Fruit fly (Drosophila melanogaster): ENCODE data around the gene MICU1.
A peak's percentile ranks its signal among the peaks of the same experiment; 100 is the strongest.

MICU1 gene

DNA sequence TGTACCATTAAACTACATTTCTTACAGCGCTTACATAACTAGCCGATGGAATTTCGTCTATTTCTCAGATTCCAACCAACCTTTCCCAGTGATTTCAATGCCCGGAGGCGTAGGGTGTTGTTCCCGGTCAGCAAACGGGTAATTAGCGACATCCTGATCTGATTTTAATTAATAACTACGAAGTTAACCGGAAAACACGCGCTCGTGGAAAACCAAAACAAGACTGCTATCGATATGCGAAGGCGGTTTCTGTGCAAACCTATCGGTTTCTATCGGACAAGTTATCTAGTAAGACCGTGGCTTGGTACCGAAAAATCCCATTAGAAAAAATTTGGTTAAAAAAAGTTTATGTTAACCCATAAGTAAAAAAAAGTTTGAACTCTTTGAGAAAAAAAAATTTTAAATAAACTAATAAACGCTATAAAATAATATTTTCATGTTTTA, 40.8 kb downstream of the MICU1 start, which contains the start of gene mEFG1 (continued):
- TF ChIP-seq CG12071 (GFP tag; optimal IDR thresholded peaks at IDR 0.05) = no peak
- no peak for TF ChIP-seq unpg (GFP tag; optimal IDR thresholded peaks at IDR 0.05)
- no peak for TF ChIP-seq ewg (GFP tag; optimal IDR thresholded peaks at IDR 0.05)
- TF ChIP-seq Oli (tag; optimal IDR thresholded peaks at IDR 0.05) = no peak
- TF ChIP-seq ab (GFP tag; optimal IDR thresholded peaks at IDR 0.05) = no peak
- no peak for TF ChIP-seq CG13775 (GFP tag; optimal IDR thresholded peaks at IDR 0.05)
- TF ChIP-seq CG10431 (GFP tag; optimal IDR thresholded peaks at IDR 0.05) = no peak
- no peak for TF ChIP-seq croc (GFP tag; conservative IDR thresholded peaks at IDR 0.05)
- TF ChIP-seq jumu (GFP tag; optimal IDR thresholded peaks at IDR 0.05) = no peak
- no peak for TF ChIP-seq Blimp-1 (GFP tag; optimal IDR thresholded peaks at IDR 0.05)
- no peak for TF ChIP-seq Stat92E (GFP tag; optimal IDR thresholded peaks at IDR 0.05)
- TF ChIP-seq grau (tag; optimal IDR thresholded peaks at IDR 0.05) = peak; percentile 15
- TF ChIP-seq gce (GFP tag; IDR thresholded peaks at IDR 0.05) = no peak
- no peak for TF ChIP-seq Dip3 (GFP tag; optimal IDR thresholded peaks at IDR 0.05)
- TF ChIP-seq Drgx (GFP tag; IDR thresholded peaks at IDR 0.05) = no peak
- no peak for TF ChIP-seq Atf-2 (GFP tag; optimal IDR thresholded peaks at IDR 0.05)
- TF ChIP-seq kay (GFP tag; optimal IDR thresholded peaks at IDR 0.05) = no peak
- TF ChIP-seq CG2875 (GFP tag; optimal IDR thresholded peaks at IDR 0.05) = no peak
- TF ChIP-seq knrl (GFP tag; IDR thresholded peaks at IDR 0.05; ENCODE audit: partially characterized antibody) = peak; percentile 60; the same call in 1 of the 3 replicates
- no peak for TF ChIP-seq Gug (GFP tag; IDR thresholded peaks at IDR 0.05)
- peak; percentile 53 for TF ChIP-seq CG11504 (tag; optimal IDR thresholded peaks at IDR 0.05)
- TF ChIP-seq CG6254 (GFP tag; optimal IDR thresholded peaks at IDR 0.05) = no peak
- peak; percentile 82 for TF ChIP-seq tna (GFP tag; IDR thresholded peaks at IDR 0.05; ENCODE audit: partially characterized antibody)
- no peak for TF ChIP-seq CG12769 (tag; optimal IDR thresholded peaks at IDR 0.05)
- TF ChIP-seq CG10274 (GFP tag; optimal IDR thresholded peaks at IDR 0.05) = no peak
- TF ChIP-seq eve (GFP tag; optimal IDR thresholded peaks at IDR 0.05) = no peak
- TF ChIP-seq CG12104 (GFP tag; optimal IDR thresholded peaks at IDR 0.05) = no peak
- TF ChIP-seq bcd (GFP tag; optimal IDR thresholded peaks at IDR 0.05) = no peak
- TF ChIP-seq Meics (GFP tag; optimal IDR thresholded peaks at IDR 0.05) = no peak
- peak; percentile 17 for TF ChIP-seq CG30403 (GFP tag; optimal IDR thresholded peaks at IDR 0.05)
- no peak for TF ChIP-seq CG4328 (GFP tag; optimal IDR thresholded peaks at IDR 0.05)
- no peak for TF ChIP-seq crol (GFP tag; IDR thresholded peaks at IDR 0.05)
- TF ChIP-seq run (tag; optimal IDR thresholded peaks at IDR 0.05) = no peak
- no peak for TF ChIP-seq nau (GFP tag; optimal IDR thresholded peaks at IDR 0.05)
- TF ChIP-seq CHES-1-like (GFP tag; optimal IDR thresholded peaks at IDR 0.05) = no peak
- TF ChIP-seq CG31365 (tag; optimal IDR thresholded peaks at IDR 0.05) = no peak
- TF ChIP-seq Dek (tag; optimal IDR thresholded peaks at IDR 0.05) = peak; percentile 25
- peak; percentile 44 for TF ChIP-seq CG10147 (GFP tag; optimal IDR thresholded peaks at IDR 0.05)
- TF ChIP-seq tio (GFP tag; optimal IDR thresholded peaks at IDR 0.05) = no peak
- no peak for TF ChIP-seq CG7987 (GFP tag; optimal IDR thresholded peaks at IDR 0.05)
- TF ChIP-seq tx (GFP tag; optimal IDR thresholded peaks at IDR 0.05) = no peak
- TF ChIP-seq dm (GFP tag; optimal IDR thresholded peaks at IDR 0.05) = peak; percentile 78
- TF ChIP-seq CG14965 (GFP tag; optimal IDR thresholded peaks at IDR 0.05; ENCODE audit: borderline replicate concordance) = no peak
- TF ChIP-seq PHDP (tag; optimal IDR thresholded peaks at IDR 0.05) = no peak
- TF ChIP-seq CG11560 (tag; IDR thresholded peaks at IDR 0.05) = no peak
- no peak for TF ChIP-seq Fer2 (tag; optimal IDR thresholded peaks at IDR 0.05)
- no peak for TF ChIP-seq org-1 (GFP tag; optimal IDR thresholded peaks at IDR 0.05)
- no peak for TF ChIP-seq TFAM (GFP tag; optimal IDR thresholded peaks at IDR 0.05)
- TF ChIP-seq nerfin-1 (tag; optimal IDR thresholded peaks at IDR 0.05) = peak; percentile 32
- TF ChIP-seq CG13894 (tag; optimal IDR thresholded peaks at IDR 0.05) = peak; percentile 29
